Fruit fly (Drosophila melanogaster) whole organism, prepupa: ENCODE results near the gene hkb.

ENCODE experiments used
- CG10631 ChIP-seq: fragments of 200-800 bp; sonication (Bioruptor generic); optimal IDR thresholded peaks from 2 replicates; lab custom pipeline; 2016; ENCODE audit warnings: missing biosample characterization, missing genetic modification characterization
- CG11294 ChIP-seq: fragments of 200-800 bp; sonication (Bioruptor generic); IDR thresholded peaks from 2 replicates; pipeline ENCODE4 v1.3.6; 2022; ENCODE audit warnings: missing biosample characterization, missing genetic modification characterization
- CG11762 ChIP-seq: fragments of 200-800 bp; sonication (Bioruptor generic); optimal IDR thresholded peaks from 3 replicates; lab custom pipeline; 2016; ENCODE audit warnings: missing biosample characterization, missing genetic modification characterization; ENCODE audit not compliant: insufficient read depth
- CG11902 ChIP-seq: fragments of 200-800 bp; sonication (Bioruptor generic); optimal IDR thresholded peaks from 3 replicates; lab custom pipeline; 2016; ENCODE audit warnings: missing biosample characterization, missing genetic modification characterization
- CG15336 ChIP-seq: fragments of 200-800 bp; sonication (Bioruptor generic); IDR thresholded peaks from 2 replicates; pipeline ENCODE4 v1.3.6; 2022; ENCODE audit warnings: missing biosample characterization, missing genetic modification characterization
- CG3032 ChIP-seq: fragments of 200-800 bp; optimal IDR thresholded peaks from 2 replicates; lab custom pipeline; 2019; ENCODE audit warnings: missing biosample characterization, mild to moderate bottlenecking, missing genetic modification characterization, moderate library complexity
- CG31627 ChIP-seq: fragments of 200-800 bp; sonication (Bioruptor generic); optimal IDR thresholded peaks from 3 replicates; lab custom pipeline; 2016; ENCODE audit warnings: missing biosample characterization, missing genetic modification characterization
- CG34406 ChIP-seq: fragments of 200-800 bp; sonication (Bioruptor generic); optimal IDR thresholded peaks from 3 replicates; lab custom pipeline; 2016; ENCODE audit warnings: missing biosample characterization, missing genetic modification characterization
- CG3919 ChIP-seq: fragments of 200-800 bp; sonication (Bioruptor generic); optimal IDR thresholded peaks from 3 replicates; lab custom pipeline; 2016; ENCODE audit warnings: missing biosample characterization, missing genetic modification characterization
- CG6163 ChIP-seq: fragments of 200-800 bp; sonication (Bioruptor generic); IDR thresholded peaks from 3 replicates; pipeline ENCODE4 v1.3.6; 2022; ENCODE audit warnings: missing biosample characterization, missing genetic modification characterization
- CG6276 ChIP-seq: fragments of 200-800 bp; sonication (Bioruptor generic); optimal IDR thresholded peaks from 2 replicates; lab custom pipeline; 2017; ENCODE audit warnings: missing biosample characterization, mild to moderate bottlenecking, missing genetic modification characterization
- CG6792 ChIP-seq: fragments of 200-800 bp; sonication (Bioruptor generic); optimal IDR thresholded peaks from 3 replicates; lab custom pipeline; 2016; ENCODE audit warnings: missing biosample characterization, missing genetic modification characterization
- CG6808 ChIP-seq: fragments of 200-800 bp; sonication (Bioruptor generic); optimal IDR thresholded peaks from 3 replicates; lab custom pipeline; 2017; ENCODE audit warnings: missing biosample characterization, missing genetic modification characterization, mild to moderate bottlenecking, moderate library complexity, missing genetic modification reagents
- CG6854 ChIP-seq: fragments of 200-800 bp; sonication (Bioruptor generic); optimal IDR thresholded peaks from 2 replicates; lab custom pipeline; 2017; ENCODE audit warnings: missing biosample characterization, mild to moderate bottlenecking, missing genetic modification characterization
- CG8319 ChIP-seq: fragments of 200-800 bp; sonication (Bioruptor generic); optimal IDR thresholded peaks from 3 replicates; lab custom pipeline; 2016; ENCODE audit warnings: missing biosample characterization, missing genetic modification characterization
- CG9139 ChIP-seq: fragments of 200-800 bp; sonication (Bioruptor generic); optimal IDR thresholded peaks from 3 replicates; lab custom pipeline; 2017; ENCODE audit warnings: missing biosample characterization, mild to moderate bottlenecking, missing genetic modification characterization
- Eip78C ChIP-seq: fragments of 200-800 bp; sonication (Bioruptor generic); peaks from one replicate; lab custom pipeline; 2016; ENCODE audit warnings: missing biosample characterization, missing genetic modification characterization
- Eip93F ChIP-seq: fragments of 200-800 bp; sonication (Bioruptor generic); optimal IDR thresholded peaks from 2 replicates; lab custom pipeline; 2016; ENCODE audit warnings: missing biosample characterization, mild to moderate bottlenecking, missing genetic modification characterization
- Ets21C ChIP-seq: fragments of 200-800 bp; sonication (Bioruptor generic); optimal IDR thresholded peaks from 3 replicates; lab custom pipeline; 2016; ENCODE audit warnings: missing biosample characterization, missing genetic modification characterization
- Ets96B ChIP-seq: fragments of 200-800 bp; optimal IDR thresholded peaks from 2 replicates; lab custom pipeline; 2019; ENCODE audit warnings: missing biosample characterization, mild to moderate bottlenecking, missing genetic modification characterization, moderate library complexity
- Gug ChIP-seq: fragments of 200-800 bp; sonication (Bioruptor generic); IDR thresholded peaks from 2 replicates; pipeline ENCODE4 v1.3.6; 2022; ENCODE audit warnings: missing biosample characterization, missing genetic modification characterization
- Hr38 ChIP-seq: sonication (Bioruptor generic); optimal IDR thresholded peaks from 2 replicates; lab custom pipeline; 2016; ENCODE audit warnings: missing biosample characterization, missing genetic modification characterization
- Hr39 ChIP-seq: fragments of 200-800 bp; sonication (Bioruptor generic); optimal IDR thresholded peaks from 2 replicates; lab custom pipeline; 2016; ENCODE audit warnings: missing biosample characterization, missing genetic modification characterization
- Hr4 ChIP-seq: fragments of 200-800 bp; sonication (Bioruptor generic); optimal IDR thresholded peaks from 3 replicates; lab custom pipeline; 2016; ENCODE audit warnings: missing biosample characterization, missing genetic modification characterization
- Lpt ChIP-seq: fragments of 200-800 bp; sonication (Bioruptor generic); optimal IDR thresholded peaks from 3 replicates; lab custom pipeline; 2016; ENCODE audit warnings: missing biosample characterization, missing genetic modification characterization
- Met ChIP-seq: fragments of 200-800 bp; sonication (Bioruptor generic); optimal IDR thresholded peaks from 3 replicates; lab custom pipeline; 2016; ENCODE audit warnings: missing biosample characterization, missing genetic modification characterization
- Sox102F ChIP-seq: fragments of 200-800 bp; sonication (Bioruptor generic); optimal IDR thresholded peaks from 2 replicates; lab custom pipeline; 2016; ENCODE audit warnings: missing biosample characterization, mild to moderate bottlenecking, missing genetic modification characterization
- Sox14 ChIP-seq: fragments of 200-800 bp; sonication (Bioruptor generic); optimal IDR thresholded peaks from 3 replicates; lab custom pipeline; 2016; ENCODE audit warnings: missing biosample characterization, missing genetic modification characterization
- Sox15 ChIP-seq: fragments of 200-800 bp; sonication (Bioruptor generic); optimal IDR thresholded peaks from 3 replicates; lab custom pipeline; 2016; ENCODE audit warnings: missing biosample characterization, missing genetic modification characterization
- acj6 ChIP-seq: fragments of 200-800 bp; sonication (Bioruptor generic); optimal IDR thresholded peaks from 3 replicates; lab custom pipeline; 2016; ENCODE audit warnings: missing biosample characterization, missing genetic modification characterization
- cyc ChIP-seq: fragments of 200-800 bp; sonication (Bioruptor generic); optimal IDR thresholded peaks from 3 replicates; lab custom pipeline; 2016; ENCODE audit warnings: missing biosample characterization, missing genetic modification characterization
- dac ChIP-seq: fragments of 200-800 bp; sonication (Bioruptor generic); optimal IDR thresholded peaks from 2 replicates; lab custom pipeline; 2017; ENCODE audit warnings: missing biosample characterization, mild to moderate bottlenecking, missing genetic modification characterization
- eg ChIP-seq: fragments of 200-800 bp; sonication (Bioruptor generic); IDR thresholded peaks from 3 replicates; pipeline ENCODE4 v1.3.6; 2022; ENCODE audit warnings: missing biosample characterization, missing genetic modification characterization
- esn ChIP-seq: fragments of 200-800 bp; sonication (Bioruptor generic); optimal IDR thresholded peaks from 2 replicates; lab custom pipeline; 2016; ENCODE audit warnings: missing biosample characterization, mild to moderate bottlenecking, missing genetic modification characterization, moderate library complexity
- fd59A ChIP-seq: fragments of 200-800 bp; sonication (Bioruptor generic); optimal IDR thresholded peaks from 2 replicates; lab custom pipeline; 2017; ENCODE audit warnings: missing biosample characterization, mild to moderate bottlenecking, missing genetic modification characterization, missing genetic modification reagents
- fkh ChIP-seq: fragments of 200-800 bp; sonication (Bioruptor generic); optimal IDR thresholded peaks from 3 replicates; lab custom pipeline; 2017; ENCODE audit warnings: missing biosample characterization, mild to moderate bottlenecking, missing genetic modification characterization, moderate library complexity
- lz ChIP-seq: fragments of 200-800 bp; sonication (Bioruptor generic); optimal IDR thresholded peaks from 3 replicates; lab custom pipeline; 2016; ENCODE audit warnings: missing biosample characterization, missing genetic modification characterization
- net ChIP-seq: fragments of 200-800 bp; sonication (Bioruptor generic); optimal IDR thresholded peaks from 3 replicates; lab custom pipeline; 2016; ENCODE audit warnings: missing biosample characterization, missing genetic modification characterization
- pdm3 ChIP-seq: fragments of 200-800 bp; sonication (Bioruptor generic); optimal IDR thresholded peaks from 3 replicates; lab custom pipeline; 2016; ENCODE audit warnings: missing biosample characterization, missing genetic modification characterization
- salr ChIP-seq, 2 experiments: fragments of 200-800 bp; sonication (Bioruptor generic); optimal IDR thresholded peaks; 3 replicates each; lab custom pipeline; 2016 to 2018; ENCODE audit warnings: missing biosample characterization in 2 of 2, missing genetic modification characterization in 2 of 2, mild to moderate bottlenecking in 1 of 2
- svp ChIP-seq: fragments of 200-800 bp; sonication (Bioruptor generic); peaks from one replicate; lab custom pipeline; 2016; ENCODE audit warnings: missing biosample characterization, missing genetic modification characterization
- topi ChIP-seq: fragments of 200-800 bp; sonication (Bioruptor generic); optimal IDR thresholded peaks from 3 replicates; lab custom pipeline; 2016; ENCODE audit warnings: missing biosample characterization, missing genetic modification characterization

hkb gene

DNA sequence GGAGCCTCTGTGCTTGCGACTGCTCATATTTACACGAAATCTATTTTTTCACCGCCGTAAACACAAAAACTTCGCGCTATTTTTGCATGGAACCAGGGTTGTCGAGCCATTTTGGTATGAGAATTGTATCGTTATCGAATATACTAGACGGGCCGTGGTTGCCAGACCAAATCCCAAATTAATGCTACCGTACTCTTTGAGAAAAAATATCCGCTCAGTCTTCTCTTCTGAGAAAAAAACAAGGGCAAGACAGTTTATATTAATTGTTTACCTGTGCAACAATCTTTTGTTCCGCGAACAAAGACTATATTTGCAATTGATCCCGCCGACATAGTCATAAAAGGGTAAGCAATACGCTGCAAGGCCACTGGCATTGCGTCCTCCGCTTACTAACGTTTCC, 8.9 kb downstream of the hkb start, which contains the start of the genes Skp2 and CG1103:
Gene Skp2, minus strand, starts transcription at position 95 of the 400 bp plus-strand sequence.
Gene CG1103, plus strand, starts transcription at position 176 of the 400 bp plus-strand sequence.
- TF ChIP-seq Sox14 (GFP tag; lab: Kevin White, UChicago) (peak; percentile 88), fkh (GFP tag; lab: Kevin White, UChicago) (peak; percentile 28), svp (peak; percentile 59), Hr38 (GFP tag; lab: Kevin White, UChicago) (no peak), Met (GFP tag; lab: Kevin White, UChicago) (no peak)

DNA sequence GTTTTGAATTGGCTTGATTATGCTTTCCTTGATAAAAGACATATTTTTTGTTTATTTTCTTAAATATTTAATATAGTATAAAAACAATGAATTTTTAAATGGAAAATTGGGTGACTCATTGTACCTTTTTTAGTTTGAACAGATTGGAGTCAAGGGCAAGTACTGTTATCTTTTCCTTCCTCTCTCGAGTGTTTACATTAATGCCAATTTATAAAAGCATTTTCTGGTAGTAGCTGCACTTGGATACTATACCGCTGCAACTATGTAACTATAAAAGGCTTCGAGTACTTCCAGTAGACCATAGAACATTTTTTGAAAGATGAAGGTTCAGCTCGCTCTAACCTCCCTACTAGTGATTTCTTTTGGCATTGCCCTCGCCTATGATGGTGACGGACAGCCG, 11.6 kb downstream of the hkb start, which contains the start of gene CG14645:
Gene CG14645, plus strand, starts transcription at position 301 of the 400 bp plus-strand sequence.
- TF ChIP-seq Ets21C (GFP tag; lab: Kevin White, UChicago) (no peak), esn (GFP tag; lab: Kevin White, UChicago) (no peak), Gug (GFP tag; lab: Robert Waterston, UW) (no peak), Eip78C (GFP tag; lab: Kevin White, UChicago) (no peak), CG6276 (GFP tag; lab: Kevin White, UChicago) (no peak), Eip93F (GFP tag; lab: Kevin White, UChicago) (no peak), Ets96B (tag; lab: Kevin White, UChicago) (no peak), CG10631 (GFP tag; lab: Kevin White, UChicago) (no peak), CG8319 (GFP tag; lab: Kevin White, UChicago) (no peak), pdm3 (no peak), fd59A (GFP tag; lab: Kevin White, UChicago) (no peak), net (no peak), CG3032 (tag; lab: Kevin White, UChicago) (no peak), CG9139 (GFP tag; lab: Kevin White, UChicago) (no peak), cyc (no peak), Sox14 (GFP tag; lab: Kevin White, UChicago) (no peak), Sox102F (GFP tag; lab: Kevin White, UChicago) (no peak), CG15336 (GFP tag; lab: Robert Waterston, UW) (no peak), Hr39 (GFP tag; lab: Kevin White, UChicago) (no peak), eg (GFP tag; lab: Robert Waterston, UW) (no peak)

- TF ChIP-seq topi: no peak
- no peak for TF ChIP-seq CG6854 (GFP tag; lab: Kevin White, UChicago)
- TF ChIP-seq CG11294 (GFP tag; lab: Robert Waterston, UW): peak; percentile 25; the same call in 1 of the 2 replicates
- peak; percentile 69 for TF ChIP-seq cyc
- peak; percentile 9 for TF ChIP-seq CG8319 (GFP tag; lab: Kevin White, UChicago)
- TF ChIP-seq Sox15: peak; percentile 38
- no peak for TF ChIP-seq CG6808 (GFP tag; lab: Kevin White, UChicago)
- no peak for TF ChIP-seq net
- TF ChIP-seq CG34406 (GFP tag; lab: Kevin White, UChicago): no peak
- peak; percentile 25 for TF ChIP-seq CG11902 (GFP tag; lab: Kevin White, UChicago)
- TF ChIP-seq CG3032 (tag; lab: Kevin White, UChicago): peak; percentile 54
- TF ChIP-seq Hr39 (GFP tag; lab: Kevin White, UChicago): peak; percentile 70
- TF ChIP-seq svp: no peak
- no peak for TF ChIP-seq CG6792 (GFP tag; lab: Kevin White, UChicago)
- no peak for TF ChIP-seq Hr4 (GFP tag; lab: Kevin White, UChicago)
- no peak for TF ChIP-seq acj6 (GFP tag; lab: Kevin White, UChicago)
- TF ChIP-seq CG11762: no peak
- TF ChIP-seq CG3919: no peak
- no peak for TF ChIP-seq Eip78C (GFP tag; lab: Kevin White, UChicago)
- TF ChIP-seq lz: peak; percentile 45
- TF ChIP-seq Sox14 (GFP tag; lab: Kevin White, UChicago): no peak
- TF ChIP-seq Met (GFP tag; lab: Kevin White, UChicago): no peak
- no peak for TF ChIP-seq Ets96B (tag; lab: Kevin White, UChicago)
- TF ChIP-seq Eip93F (GFP tag; lab: Kevin White, UChicago): no peak
- TF ChIP-seq dac (GFP tag; lab: Kevin White, UChicago): no peak
- TF ChIP-seq salr (GFP tag; optimal IDR thresholded peaks at IDR 0.05; lab: Kevin White, UChicago): no peak
- no peak for TF ChIP-seq CG6163 (GFP tag; lab: Robert Waterston, UW)
- TF ChIP-seq Lpt (GFP tag; lab: Kevin White, UChicago): no peak
- TF ChIP-seq Ets21C (GFP tag; lab: Kevin White, UChicago): no peak
- TF ChIP-seq fd59A (GFP tag; lab: Kevin White, UChicago): peak; percentile 20
- no peak for TF ChIP-seq Gug (GFP tag; lab: Robert Waterston, UW)
- TF ChIP-seq esn (GFP tag; lab: Kevin White, UChicago): peak; percentile 52
- TF ChIP-seq CG10631 (GFP tag; lab: Kevin White, UChicago): no peak
- TF ChIP-seq fkh (GFP tag; lab: Kevin White, UChicago): peak; percentile 98
- peak; percentile 60 for TF ChIP-seq CG31627 (GFP tag; lab: Kevin White, UChicago)
Measured at dm6 chr3R:4333964-4334363, 12.5 kb downstream of the hkb start, which contains the start of gene CG9776. TSS of gene CG9776 (minus strand) at chr3R:4334071.
